Worm (Caenorhabditis elegans): ENCODE measurements around the gene F10B5.3.

F10B5.3 gene

DNA sequence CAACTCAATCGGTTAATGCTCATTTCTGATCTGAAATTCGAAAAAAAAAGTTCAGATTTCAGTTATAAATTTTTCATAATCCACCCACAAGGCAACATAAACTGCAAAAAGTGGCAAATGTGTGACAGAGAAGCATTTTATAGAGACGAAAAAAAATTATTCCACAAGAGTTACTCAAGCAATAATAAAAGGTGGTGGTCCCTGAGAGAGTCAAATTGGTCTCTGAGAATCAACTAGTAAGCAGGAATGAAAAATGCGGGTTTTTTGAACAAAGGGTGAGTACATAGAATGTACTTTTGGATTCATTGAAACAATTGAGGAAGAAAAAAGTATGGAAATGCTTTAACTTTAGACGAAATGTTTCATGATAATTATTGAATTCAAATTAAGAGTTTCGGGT, 20.5 kb upstream of the F10B5.3 start, which contains the start of gene T05C12.11:
Gene T05C12.11 (minus strand): TSS at position 101 of the 400 bp plus-strand sequence.
- TF ChIP-seq hsf-1 (GFP tag; IDR thresholded peaks at IDR 0.05), result no peak
- TF ChIP-seq egrh-3 (GFP tag; IDR thresholded peaks at IDR 0.05), result no peak
- no peak for TF ChIP-seq efl-1 (GFP tag; optimal IDR thresholded peaks at IDR 0.05)
- TF ChIP-seq ztf-28 (GFP tag; IDR thresholded peaks at IDR 0.05), result no peak
- no peak for TF ChIP-seq lin-26 (GFP tag; IDR thresholded peaks at IDR 0.05)
- TF ChIP-seq akir-1 (GFP tag; optimal IDR thresholded peaks at IDR 0.05), result no peak
- no peak for TF ChIP-seq ztf-6 (GFP tag; IDR thresholded peaks at IDR 0.05)
- TF ChIP-seq F57A8.1 (GFP tag; optimal IDR thresholded peaks at IDR 0.05), result no peak
- TF ChIP-seq ceh-58 (GFP tag; IDR thresholded peaks at IDR 0.05), result no peak
- TF ChIP-seq pbrm-1 (GFP tag; IDR thresholded peaks at IDR 0.05), result no peak

DNA sequence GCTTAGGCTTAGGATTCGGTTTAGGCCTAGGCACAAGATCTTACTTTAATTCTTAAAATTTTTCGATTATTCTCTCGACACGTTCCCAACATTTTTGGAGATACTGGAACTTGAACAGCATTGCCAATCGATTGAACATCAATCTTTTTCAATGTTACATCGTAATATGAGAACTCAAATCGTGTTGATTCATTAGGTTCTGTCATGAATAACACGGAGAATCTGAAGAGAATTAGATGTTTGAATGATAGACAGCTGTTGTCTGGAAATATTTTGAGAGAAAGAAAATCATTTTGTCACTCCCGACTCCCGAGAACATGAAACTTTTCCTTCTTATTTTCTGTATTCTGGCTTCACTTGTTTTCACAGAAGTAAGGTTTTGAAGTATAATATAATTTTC, 19.5 kb upstream of the F10B5.3 start, which contains the start of gene T05C12.15:
Gene T05C12.15 (plus strand): TSS at position 301 of the 400 bp plus-strand sequence.
- no peak for TF ChIP-seq die-1 (tag; optimal IDR thresholded peaks at IDR 0.05)
- TF ChIP-seq Y56A3A.18 (GFP tag; IDR thresholded peaks at IDR 0.05), result no peak
- TF ChIP-seq sptf-2 (GFP tag; optimal IDR thresholded peaks at IDR 0.05), result no peak
- no peak for TF ChIP-seq nfya-1 (tag; optimal IDR thresholded peaks at IDR 0.05; ENCODE audit: borderline replicate concordance, insufficient read depth)
- TF ChIP-seq mcd-1 (GFP tag; IDR thresholded peaks at IDR 0.05), result no peak
- no peak for TF ChIP-seq Y53G8AR.9 (GFP tag; conservative IDR thresholded peaks at IDR 0.05)
- TF ChIP-seq F57C9.4 (tag; optimal IDR thresholded peaks at IDR 0.05), result no peak
- no peak for TF ChIP-seq C17E4.6 (GFP tag; IDR thresholded peaks at IDR 0.05)

DNA sequence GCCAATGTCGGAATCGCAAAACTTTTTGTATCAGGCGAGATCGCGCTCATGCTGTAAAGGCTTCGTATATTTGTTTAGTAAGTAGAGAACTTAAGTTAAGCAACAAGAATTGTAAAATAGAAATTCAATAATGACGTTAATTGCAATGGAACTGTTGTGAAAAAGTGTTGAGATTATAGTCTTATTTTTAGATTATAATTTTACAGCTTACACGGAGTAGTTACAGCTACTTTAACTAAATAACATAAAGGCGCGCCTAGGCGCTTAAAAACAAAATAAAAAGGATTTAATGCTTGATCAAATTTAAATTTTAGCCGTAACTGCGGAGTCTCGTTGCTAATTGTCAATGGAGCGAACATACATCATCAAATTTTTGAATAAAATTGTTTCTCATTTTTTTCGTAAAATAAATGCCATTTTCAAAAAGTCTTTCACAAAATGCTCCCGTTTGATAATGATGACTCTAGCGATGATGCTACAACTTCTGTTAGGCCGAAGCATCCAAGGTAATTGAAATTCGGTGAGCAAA, 12.4 kb upstream of the F10B5.3 start, which contains the start of the genes emb-27 and rrf-3:
Gene emb-27 (minus strand): TSS at position 51 of the 529 bp plus-strand sequence.
Gene rrf-3 (plus strand): TSS at position 346 of the 529 bp plus-strand sequence.
- peak; percentile 51 for TF ChIP-seq lin-54 (GFP tag; optimal IDR thresholded peaks at IDR 0.05)
- peak; percentile 48 for TF ChIP-seq madf-6 (GFP tag; IDR thresholded peaks at IDR 0.05)
- TF ChIP-seq mcd-1 (GFP tag; IDR thresholded peaks at IDR 0.05), result peak; percentile 76
- TF ChIP-seq lag-1 (GFP tag; IDR thresholded peaks at IDR 0.05), result no peak
- TF ChIP-seq tlf-1 (GFP tag; optimal IDR thresholded peaks at IDR 0.05), result no peak
- peak; percentile 12 for TF ChIP-seq ztf-18 (tag; optimal IDR thresholded peaks at IDR 0.05)
- no peak for TF ChIP-seq nhr-27 (tag; optimal IDR thresholded peaks at IDR 0.05)
- no peak for TF ChIP-seq aptf-2 (GFP tag; conservative IDR thresholded peaks at IDR 0.05)
- no peak for TF ChIP-seq dox-1 (GFP tag; IDR thresholded peaks at IDR 0.05)
- no peak for TF ChIP-seq lir-1 (GFP tag; conservative IDR thresholded peaks at IDR 0.05)
- TF ChIP-seq gei-17 (GFP tag; optimal IDR thresholded peaks at IDR 0.05), result no peak
- peak; percentile 88 for TF ChIP-seq attf-3 (GFP tag; conservative IDR thresholded peaks at IDR 0.05)
- TF ChIP-seq lsl-1 (GFP tag; optimal IDR thresholded peaks at IDR 0.05), result peak; percentile 26
- TF ChIP-seq nhr-120 (GFP tag; IDR thresholded peaks at IDR 0.05), result no peak
- no peak for TF ChIP-seq madf-10 (tag; optimal IDR thresholded peaks at IDR 0.05)
- peak; percentile 83 for TF ChIP-seq attf-5 (GFP tag; optimal IDR thresholded peaks at IDR 0.05)
- TF ChIP-seq ceh-91 (GFP tag; IDR thresholded peaks at IDR 0.05), result no peak; the same call in 1 of the 2 replicates
- peak; percentile 51 for TF ChIP-seq dpl-1 (GFP tag; optimal IDR thresholded peaks at IDR 0.05)
- no peak for TF ChIP-seq Y53G8AR.9 (GFP tag; conservative IDR thresholded peaks at IDR 0.05)
- no peak for TF ChIP-seq cebp-1 (GFP tag; IDR thresholded peaks at IDR 0.05)
- no peak for TF ChIP-seq cebp-1 (tag; optimal IDR thresholded peaks at IDR 0.05)
- no peak for TF ChIP-seq cebp-2 (GFP tag; IDR thresholded peaks at IDR 0.05)
- TF ChIP-seq hrde-1 (tag; optimal IDR thresholded peaks at IDR 0.05; ENCODE audit: borderline replicate concordance), result no peak
- TF ChIP-seq ceh-40 (GFP tag; IDR thresholded peaks at IDR 0.05), result no peak
- TF ChIP-seq F33H1.4 (GFP tag; IDR thresholded peaks at IDR 0.05), result peak; percentile 35; the same call in 1 of the 2 replicates
- peak; percentile 83 for TF ChIP-seq efl-1 (GFP tag; optimal IDR thresholded peaks at IDR 0.05)
- TF ChIP-seq F37B4.10 (GFP tag; IDR thresholded peaks at IDR 0.05), result no peak

Data from whole organism, young adult.